Fruit fly (Drosophila melanogaster): ENCODE data around the gene CG15263.

dm6 chr2L:15249682-15250081 is 35.1 kb upstream of the CG15263 start:
- TF ChIP-seq kay (GFP tag; ENCODE audit: borderline replicate concordance), result no peak
- TF ChIP-seq CG1620 (GFP tag; optimal IDR thresholded peaks at IDR 0.05), result no peak
- TF ChIP-seq cnc (optimal IDR thresholded peaks at IDR 0.05), result no peak
- no peak for TF ChIP-seq CG5204 (GFP tag; optimal IDR thresholded peaks at IDR 0.05)
- TF ChIP-seq CG12768 (GFP tag; optimal IDR thresholded peaks at IDR 0.05), result no peak
- TF ChIP-seq ovo (GFP tag; optimal IDR thresholded peaks at IDR 0.05), result no peak
- no peak for TF ChIP-seq bab1 (GFP tag; optimal IDR thresholded peaks at IDR 0.05)
- no peak for TF ChIP-seq Clk (GFP tag; optimal IDR thresholded peaks at IDR 0.05)
- no peak for TF ChIP-seq cic (GFP tag; optimal IDR thresholded peaks at IDR 0.05)
